Worm (Caenorhabditis elegans): ENCODE measurements around the gene Y53G8AM.4.

DNA sequence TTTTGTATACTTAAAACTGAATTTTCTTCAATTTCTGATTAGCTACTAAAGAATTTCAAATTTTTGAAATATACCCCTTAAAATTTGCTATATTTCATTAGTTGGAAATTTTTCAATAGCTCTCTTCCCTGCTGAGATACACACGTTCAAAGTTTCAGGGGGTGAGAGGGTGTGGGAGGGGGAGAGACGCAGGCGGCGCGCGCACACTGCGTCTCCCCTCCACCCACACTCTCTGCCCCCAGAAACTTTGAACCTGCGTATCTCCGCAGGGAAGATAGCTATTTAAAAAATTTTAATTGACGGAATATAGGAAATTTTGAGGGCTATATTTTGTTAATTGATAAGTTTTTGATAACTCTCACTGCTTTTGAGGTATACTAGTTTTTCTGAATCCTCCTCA, 32.8 kb downstream of the Y53G8AM.4 start:
- TF ChIP-seq pha-4 (tag; optimal IDR thresholded peaks at IDR 0.05) (no peak), snpc-4 (tag; optimal IDR thresholded peaks at IDR 0.05) (no peak)
